Fruit fly (Drosophila melanogaster): ENCODE data around the gene GC.

The GC gene

DNA sequence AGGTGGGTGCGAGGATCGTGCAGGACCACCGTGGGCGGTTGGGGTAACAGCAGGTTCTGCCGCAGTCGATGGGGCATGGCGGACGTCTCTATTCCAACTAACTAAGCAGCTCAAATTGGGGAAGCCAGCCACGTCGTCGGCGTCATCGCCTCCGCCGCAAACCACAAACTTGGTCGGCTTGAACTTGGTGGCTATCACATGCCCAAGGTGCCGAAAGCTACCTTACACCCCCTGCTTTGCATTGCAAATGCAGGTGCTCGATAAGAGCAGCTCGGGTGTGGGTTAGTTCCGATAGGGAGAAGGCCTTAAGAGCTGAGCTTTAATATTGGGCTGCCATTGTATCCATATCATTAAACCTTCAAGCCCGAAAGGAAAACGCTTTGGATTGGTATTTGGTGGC, 40.9 kb upstream of the GC start, which contains the start of gene RabX5:
Gene RabX5, minus strand, starts transcription at position 101 of the 400 bp plus-strand sequence.
- TF ChIP-seq dl (GFP tag; optimal IDR thresholded peaks at IDR 0.05; ENCODE audit: insufficient read depth in 1 of 2, partially characterized antibody in 2 of 2) (no peak), Hr83 (GFP tag; optimal IDR thresholded peaks at IDR 0.05; ENCODE audit: poor library complexity, severe bottlenecking) (no peak), woc (GFP tag; optimal IDR thresholded peaks at IDR 0.05) (no peak), Jra (GFP tag; optimal IDR thresholded peaks at IDR 0.05) (no peak), jim (GFP tag; optimal IDR thresholded peaks at IDR 0.05) (no peak), GATAd (GFP tag; optimal IDR thresholded peaks at IDR 0.05) (no peak), Rel (GFP tag; optimal IDR thresholded peaks at IDR 0.05) (no peak), Rel (tag; optimal IDR thresholded peaks at IDR 0.05) (no peak), br (GFP tag; optimal IDR thresholded peaks at IDR 0.05) (no peak), Hr78 (GFP tag; optimal IDR thresholded peaks at IDR 0.05) (no peak), pan (optimal IDR thresholded peaks at IDR 0.05) (no peak), OdsH (GFP tag; optimal IDR thresholded peaks at IDR 0.05) (no peak), Mio (GFP tag; optimal IDR thresholded peaks at IDR 0.05) (no peak), lola (GFP tag; optimal IDR thresholded peaks at IDR 0.05) (no peak), CrebA (GFP tag; optimal IDR thresholded peaks at IDR 0.05; ENCODE audit: borderline replicate concordance) (no peak)

DNA sequence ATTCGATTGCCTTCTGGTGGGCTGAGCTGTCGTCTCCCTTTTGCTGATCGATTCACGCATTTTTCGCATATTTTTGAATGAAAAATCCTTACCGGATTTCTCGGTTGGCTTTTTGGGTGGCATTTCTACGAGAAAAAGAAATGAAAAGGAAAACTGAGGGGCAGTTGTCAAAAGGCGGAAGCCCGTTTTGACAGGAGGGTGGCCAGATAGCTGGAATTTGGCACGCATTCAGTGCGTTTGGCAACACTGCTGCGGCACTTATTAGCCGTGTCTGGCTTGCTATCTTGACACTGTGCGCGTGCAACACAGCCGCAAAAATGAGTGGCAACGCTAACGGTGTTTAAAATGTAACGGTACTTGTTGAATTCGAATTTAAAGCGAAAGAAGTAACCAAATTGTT, 39.4 kb upstream of the GC start, which contains the start of gene RpL23A:
Gene RpL23A, minus strand, starts transcription at position 151 of the 400 bp plus-strand sequence.
- TF ChIP-seq tai (GFP tag; optimal IDR thresholded peaks at IDR 0.05) (no peak), Mio (GFP tag; optimal IDR thresholded peaks at IDR 0.05) (peak; percentile 80), Jra (GFP tag; optimal IDR thresholded peaks at IDR 0.05) (peak; percentile 56), Hr78 (GFP tag; optimal IDR thresholded peaks at IDR 0.05) (no peak), Dfd (GFP tag; optimal IDR thresholded peaks at IDR 0.05) (no peak), GATAd (GFP tag; optimal IDR thresholded peaks at IDR 0.05) (peak; percentile 48), foxo (GFP tag; optimal IDR thresholded peaks at IDR 0.05) (peak in 1 of 2 experiments; percentile 91), OdsH (GFP tag; optimal IDR thresholded peaks at IDR 0.05) (peak; percentile 88), dsf (GFP tag; optimal IDR thresholded peaks at IDR 0.05; ENCODE audit: borderline replicate concordance) (peak; percentile 53), CG9705 (GFP tag; optimal IDR thresholded peaks at IDR 0.05) (peak; percentile 94), CrebA (GFP tag; optimal IDR thresholded peaks at IDR 0.05; ENCODE audit: borderline replicate concordance) (no peak), jim (GFP tag; optimal IDR thresholded peaks at IDR 0.05) (peak; percentile 64), pan (optimal IDR thresholded peaks at IDR 0.05) (no peak), CG32264 (GFP tag; optimal IDR thresholded peaks at IDR 0.05) (peak; percentile 77), lola (GFP tag; optimal IDR thresholded peaks at IDR 0.05) (no peak), fru (GFP tag; optimal IDR thresholded peaks at IDR 0.05) (peak; percentile 89), usp (GFP tag; optimal IDR thresholded peaks at IDR 0.05) (no peak), h (GFP tag; optimal IDR thresholded peaks at IDR 0.05) (peak; percentile 92), sv (GFP tag; optimal IDR thresholded peaks at IDR 0.05) (peak; percentile 95), Abd-B (GFP tag; optimal IDR thresholded peaks at IDR 0.05) (no peak), dl (GFP tag; optimal IDR thresholded peaks at IDR 0.05; ENCODE audit: insufficient read depth in 1 of 2, partially characterized antibody in 2 of 2) (peak; percentile 4 to 13), Myc (optimal IDR thresholded peaks at IDR 0.05) (peak; percentile 8), Sp1 (GFP tag; optimal IDR thresholded peaks at IDR 0.05) (peak; percentile 89), Vsx2 (GFP tag; optimal IDR thresholded peaks at IDR 0.05; ENCODE audit: partially characterized antibody) (peak; percentile 93), dmrt93B (GFP tag; optimal IDR thresholded peaks at IDR 0.05) (peak; percentile 96), Hnf4 (GFP tag; optimal IDR thresholded peaks at IDR 0.05) (no peak), br (GFP tag; optimal IDR thresholded peaks at IDR 0.05) (peak; percentile 93), brk (GFP tag; optimal IDR thresholded peaks at IDR 0.05) (no peak), Dif (GFP tag; optimal IDR thresholded peaks at IDR 0.05; ENCODE audit: partially characterized antibody) (peak; percentile 59), Hr83 (GFP tag; optimal IDR thresholded peaks at IDR 0.05; ENCODE audit: poor library complexity, severe bottlenecking) (peak; percentile 97), psq (GFP tag; optimal IDR thresholded peaks at IDR 0.05) (peak; percentile 84), Rel (GFP tag; optimal IDR thresholded peaks at IDR 0.05) (no peak), Rel (tag; optimal IDR thresholded peaks at IDR 0.05) (peak; percentile 70), sage (GFP tag; optimal IDR thresholded peaks at IDR 0.05) (peak; percentile 6), ey (GFP tag; optimal IDR thresholded peaks at IDR 0.05) (peak; percentile 81), rgr (GFP tag; optimal IDR thresholded peaks at IDR 0.05) (peak; percentile 96), woc (GFP tag; optimal IDR thresholded peaks at IDR 0.05) (peak; percentile 32), N (GFP tag; optimal IDR thresholded peaks at IDR 0.05) (no peak), HLH106 (tag; optimal IDR thresholded peaks at IDR 0.05) (peak; percentile 89)
